Fruit fly (Drosophila melanogaster) whole organism, embryonic: ENCODE data around the gene CG14676.
A peak's percentile ranks its signal among the peaks of the same experiment; 100 is the strongest.

ENCODE experiments used
- Ada2b ChIP-seq: fragments of 200-800 bp; sonication (Bioruptor generic); IDR thresholded peaks from 2 replicates; pipeline ENCODE4 v1.3.6; 2022; ENCODE audit warnings: missing biosample characterization, missing genetic modification characterization
- Atf3 ChIP-seq: fragments of 200-800 bp; sonication (Bioruptor generic); optimal IDR thresholded peaks from 3 replicates; lab custom pipeline; 2016; ENCODE audit warnings: missing biosample characterization, missing genetic modification characterization
- CG13123 ChIP-seq: fragments of 200-800 bp; sonication (Bioruptor generic); optimal IDR thresholded peaks from 2 replicates; lab custom pipeline; 2016; ENCODE audit warnings: missing biosample characterization, missing genetic modification characterization
- CG13424 ChIP-seq: fragments of 200-800 bp; sonication (Bioruptor generic); optimal IDR thresholded peaks from 2 replicates; lab custom pipeline; 2019; ENCODE audit warnings: missing biosample characterization, mild to moderate bottlenecking, missing genetic modification characterization, moderate library complexity
- CG15514 ChIP-seq: fragments of 200-800 bp; sonication (Bioruptor generic); optimal IDR thresholded peaks from 3 replicates; lab custom pipeline; 2017; ENCODE audit warnings: missing biosample characterization, missing genetic modification characterization, mild to moderate bottlenecking, moderate library complexity, missing genetic modification reagents
- CG16863 ChIP-seq: fragments of 200-800 bp; sonication (Bioruptor generic); optimal IDR thresholded peaks from 3 replicates; lab custom pipeline; 2016; ENCODE audit warnings: missing biosample characterization, missing genetic modification characterization
- CG18599 ChIP-seq: fragments of 200-800 bp; sonication (Bioruptor generic); optimal IDR thresholded peaks from 3 replicates; lab custom pipeline; 2017; ENCODE audit warnings: missing biosample characterization, missing genetic modification characterization, mild to moderate bottlenecking, moderate library complexity, missing genetic modification reagents
- CG32772 ChIP-seq: fragments of 200-800 bp; sonication (Bioruptor generic); IDR thresholded peaks from 2 replicates; pipeline ENCODE4 v1.3.6; 2022; ENCODE audit warnings: missing biosample characterization, missing genetic modification characterization
- CG3847 ChIP-seq: fragments of 200-800 bp; sonication (Bioruptor generic); IDR thresholded peaks from 2 replicates; pipeline ENCODE4 v1.3.6; 2022; ENCODE audit warnings: missing biosample characterization, missing genetic modification characterization
- CG43689 ChIP-seq: fragments of 200-800 bp; sonication (Bioruptor generic); IDR thresholded peaks from 2 replicates; pipeline ENCODE4 v1.3.6; 2022; ENCODE audit warnings: missing biosample characterization, missing genetic modification characterization
- CG4424 ChIP-seq: fragments of 200-800 bp; sonication (Bioruptor generic); optimal IDR thresholded peaks from 3 replicates; lab custom pipeline; 2016; ENCODE audit warnings: missing biosample characterization, missing genetic modification characterization
- CG5245 ChIP-seq: fragments of 200-800 bp; sonication (Bioruptor generic); optimal IDR thresholded peaks from 3 replicates; lab custom pipeline; 2016; ENCODE audit warnings: missing biosample characterization, missing genetic modification characterization
- CG6689 ChIP-seq: fragments of 200-800 bp; sonication (Bioruptor generic); IDR thresholded peaks from 2 replicates; pipeline ENCODE4 v1.3.6; 2022; ENCODE audit warnings: missing biosample characterization, missing genetic modification characterization
- CG8478 ChIP-seq: fragments of >200 bp; optimal IDR thresholded peaks from 2 replicates; lab custom pipeline; 2018
- CG8944 ChIP-seq: fragments of 200-800 bp; sonication (Bioruptor generic); optimal IDR thresholded peaks from 3 replicates; lab custom pipeline; 2016; ENCODE audit warnings: missing biosample characterization, missing genetic modification characterization
- CG9727 ChIP-seq: fragments of 200-800 bp; sonication (Bioruptor generic); optimal IDR thresholded peaks from 3 replicates; lab custom pipeline; 2017; ENCODE audit warnings: missing biosample characterization, mild to moderate bottlenecking, missing genetic modification characterization
- CG9876 ChIP-seq: fragments of 200-800 bp; sonication (Bioruptor generic); optimal IDR thresholded peaks from 2 replicates; lab custom pipeline; 2016; ENCODE audit warnings: missing biosample characterization, missing genetic modification characterization
- Ets65A ChIP-seq: fragments of 200-800 bp; sonication (Bioruptor generic); peaks from one replicate; lab custom pipeline; 2016; ENCODE audit warnings: missing biosample characterization, missing genetic modification characterization
- Gug ChIP-seq: fragments of 200-800 bp; sonication (Bioruptor generic); IDR thresholded peaks from 4 replicates; pipeline ENCODE4 v1.3.6; 2022; ENCODE audit warnings: missing biosample characterization, missing genetic modification characterization
- Hmr ChIP-seq: fragments of 200-800 bp; sonication (Bioruptor generic); optimal IDR thresholded peaks from 3 replicates; lab custom pipeline; 2017; ENCODE audit warnings: mild to moderate bottlenecking, missing biosample characterization, missing genetic modification reagents, missing genetic modification characterization
- NC2α ChIP-seq: fragments of 200-800 bp; sonication (Bioruptor generic); optimal IDR thresholded peaks from 2 replicates; lab custom pipeline; 2016; ENCODE audit warnings: missing biosample characterization, missing genetic modification characterization
- Pdp1 ChIP-seq, 2 experiments: fragments of 200-800 bp; sonication (Bioruptor generic); optimal IDR thresholded peaks; 3 replicates each; lab custom pipeline; 2016; ENCODE audit warnings: missing biosample characterization in 2 of 2, missing genetic modification characterization in 2 of 2, mild to moderate bottlenecking in 1 of 2, moderate library complexity in 1 of 2
- Rfx ChIP-seq: fragments of 200-800 bp; sonication (Bioruptor generic); IDR thresholded peaks from 2 replicates; pipeline ENCODE4 v1.3.6; 2022; ENCODE audit warnings: missing biosample characterization, missing genetic modification characterization
- Six4 ChIP-seq: fragments of 200-800 bp; sonication (Bioruptor generic); optimal IDR thresholded peaks from 2 replicates; lab custom pipeline; 2016; ENCODE audit warnings: missing biosample characterization, missing genetic modification characterization
- Xbp1 ChIP-seq: fragments of 200-800 bp; sonication (Bioruptor generic); optimal IDR thresholded peaks from 3 replicates; lab custom pipeline; 2016; ENCODE audit warnings: missing biosample characterization, mild to moderate bottlenecking, missing genetic modification characterization
- ara ChIP-seq: fragments of 200-800 bp; sonication (Bioruptor generic); IDR thresholded peaks from 2 replicates; pipeline ENCODE4 v1.3.6; 2022; ENCODE audit warnings: missing biosample characterization, missing genetic modification characterization
- caup ChIP-seq: fragments of 200-800 bp; sonication (Bioruptor generic); optimal IDR thresholded peaks from 3 replicates; lab custom pipeline; 2017; ENCODE audit warnings: missing biosample characterization, mild to moderate bottlenecking, missing genetic modification characterization, moderate library complexity; ENCODE audit not compliant: severe bottlenecking
- chif ChIP-seq, 2 experiments: fragments of 200-800 bp; sonication (Bioruptor generic); optimal IDR thresholded peaks; 3 replicates each; lab custom pipeline; 2016; ENCODE audit warnings: missing biosample characterization in 2 of 2, missing genetic modification characterization in 2 of 2
- da ChIP-seq: fragments of 200-800 bp; sonication (Bioruptor generic); optimal IDR thresholded peaks from 2 replicates; lab custom pipeline; 2016; ENCODE audit warnings: missing biosample characterization, missing genetic modification characterization
- dmrt99B ChIP-seq: fragments of 200-800 bp; sonication (Bioruptor generic); optimal IDR thresholded peaks from 2 replicates; lab custom pipeline; 2018; ENCODE audit warnings: missing biosample characterization, mild to moderate bottlenecking, missing genetic modification characterization, moderate library complexity
- dysf ChIP-seq: fragments of 200-800 bp; sonication (Bioruptor generic); IDR thresholded peaks from 3 replicates; pipeline ENCODE4 v1.3.6; 2022; ENCODE audit warnings: missing biosample characterization, missing genetic modification characterization
- gfzf ChIP-seq: fragments of 200-800 bp; sonication (Bioruptor generic); optimal IDR thresholded peaks from 2 replicates; lab custom pipeline; 2016; ENCODE audit warnings: missing biosample characterization, mild to moderate bottlenecking, missing genetic modification characterization, moderate library complexity
- ind ChIP-seq: fragments of 200-800 bp; sonication (Bioruptor generic); optimal IDR thresholded peaks from 3 replicates; lab custom pipeline; 2016; ENCODE audit warnings: missing biosample characterization, missing genetic modification characterization
- lmd ChIP-seq: fragments of 200-800 bp; sonication (Bioruptor generic); IDR thresholded peaks from 2 replicates; pipeline ENCODE4 v1.3.6; 2022; ENCODE audit warnings: missing biosample characterization, missing genetic modification characterization
- nmo ChIP-seq: fragments of 200-800 bp; sonication (Bioruptor generic); optimal IDR thresholded peaks from 2 replicates; lab custom pipeline; 2018; ENCODE audit warnings: missing biosample characterization, mild to moderate bottlenecking, missing genetic modification characterization, moderate library complexity
- onecut ChIP-seq: fragments of 200-800 bp; sonication (Bioruptor generic); IDR thresholded peaks from 2 replicates; pipeline ENCODE4 v1.3.6; 2022; ENCODE audit warnings: missing biosample characterization, missing genetic modification characterization
- prd ChIP-seq, 3 experiments: fragments of >200 bp in 2 of 3; fragments of 200-800 bp in 1 of 3; sonication (Bioruptor generic) in 1 of 3; optimal IDR thresholded peaks in 2 of 3; IDR thresholded peaks in 1 of 3; 2 replicates in 2 of 3; 3 replicates in 1 of 3; pipeline versions ENCODE4 v1.3.6 to Lab custom; 2017 to 2022; ENCODE audit warnings: missing biosample characterization in 1 of 3, missing genetic modification characterization in 1 of 3
- ranshi ChIP-seq: fragments of 200-800 bp; sonication (Bioruptor generic); IDR thresholded peaks from 2 replicates; pipeline ENCODE4 v1.3.6; 2022; ENCODE audit warnings: missing biosample characterization, missing genetic modification characterization
- sens ChIP-seq: fragments of 200-800 bp; sonication (Bioruptor generic); peaks from one replicate; lab custom pipeline; 2016; ENCODE audit warnings: missing biosample characterization, missing genetic modification characterization
- slbo ChIP-seq: fragments of 200-800 bp; sonication (Bioruptor generic); IDR thresholded peaks from 2 replicates; pipeline ENCODE4 v1.3.6; 2022; ENCODE audit warnings: missing biosample characterization, missing genetic modification characterization
- sna ChIP-seq: fragments of 200-800 bp; sonication (Bioruptor generic); IDR thresholded peaks from 2 replicates; pipeline ENCODE4 v1.3.6; 2022; ENCODE audit warnings: missing biosample characterization, missing genetic modification characterization; ENCODE audit not compliant: partially characterized antibody
- sr ChIP-seq: fragments of 200-800 bp; sonication (Bioruptor generic); IDR thresholded peaks from 3 replicates; pipeline ENCODE4 v1.3.6; 2022; ENCODE audit warnings: missing biosample characterization, missing genetic modification characterization
- ttk ChIP-seq: fragments of 200-800 bp; sonication (Bioruptor generic); IDR thresholded peaks from 2 replicates; pipeline ENCODE4 v2.1.2; 2022; ENCODE audit warnings: missing biosample characterization, missing genetic modification characterization
- wek ChIP-seq: fragments of 200-800 bp; sonication (Bioruptor generic); optimal IDR thresholded peaks from 3 replicates; lab custom pipeline; 2018; ENCODE audit warnings: missing biosample characterization, mild to moderate bottlenecking, missing genetic modification characterization, moderate library complexity
- zen ChIP-seq: fragments of 200-800 bp; sonication (Bioruptor generic); optimal IDR thresholded peaks from 3 replicates; lab custom pipeline; 2018; ENCODE audit warnings: missing biosample characterization, mild to moderate bottlenecking, missing genetic modification characterization, moderate library complexity
- zfh1 ChIP-seq: fragments of 200-800 bp; sonication (Bioruptor generic); IDR thresholded peaks from 3 replicates; pipeline ENCODE4 v1.3.6; 2022; ENCODE audit warnings: missing biosample characterization, missing genetic modification characterization

The CG14676 gene

dm6 chr3R:5871393-5871792 is 24.4 kb downstream of the CG14676 start (continued):
- TF ChIP-seq caup, result peak; percentile 22
- peak; percentile 11 for TF ChIP-seq CG9727 (GFP tag; lab: Kevin White, UChicago)
- no peak for TF ChIP-seq CG3847 (GFP tag; lab: Robert Waterston, UW)
- peak; percentile 21 for TF ChIP-seq dmrt99B
- no peak for TF ChIP-seq onecut (GFP tag; lab: Robert Waterston, UW)
- TF ChIP-seq ara (GFP tag; lab: Robert Waterston, UW), result peak; percentile 11; the same call in 1 of the 2 replicates
- no peak for TF ChIP-seq CG13123 (GFP tag; lab: Kevin White, UChicago)
- TF ChIP-seq CG32772 (GFP tag; lab: Robert Waterston, UW), result 0 out of 2 replicates have a peak, but pooled peaks have one; percentile 20
- TF ChIP-seq sens (GFP tag; lab: Kevin White, UChicago), result peak; percentile 82
- TF ChIP-seq CG8944 (GFP tag; lab: Kevin White, UChicago), result peak; percentile 1
- TF ChIP-seq zfh1 (GFP tag; lab: Robert Waterston, UW), result 0 out of 3 replicates have a peak, but pooled peaks have one; percentile 13
- TF ChIP-seq sna (GFP tag; lab: Robert Waterston, UW), result no peak
- no peak for TF ChIP-seq CG5245 (GFP tag; lab: Kevin White, UChicago)
- no peak for TF ChIP-seq sr
- peak; percentile 59; the same call in 1 of the 2 replicates for TF ChIP-seq Ada2b (GFP tag; lab: Robert Waterston, UW)
- no peak for TF ChIP-seq ttk (GFP tag; lab: Robert Waterston, UW)
- peak; percentile 42; the same call in 2 of the 3 replicates for TF ChIP-seq dysf (GFP tag; lab: Robert Waterston, UW)
- TF ChIP-seq prd (optimal IDR thresholded peaks at IDR 0.05; lab: Kevin White, UChicago), result no peak
- TF ChIP-seq prd (GFP tag; IDR thresholded peaks at IDR 0.05; lab: Robert Waterston, UW), result peak; percentile 51; the same call in 2 of the 3 replicates
- no peak for TF ChIP-seq NC2α (GFP tag; lab: Kevin White, UChicago)
- peak; percentile 60 for TF ChIP-seq CG18599 (GFP tag; lab: Kevin White, UChicago)
- peak in 1 of 2 experiments; percentile 8 for TF ChIP-seq chif (GFP tag; optimal IDR thresholded peaks at IDR 0.05; lab: Kevin White, UChicago)
- peak; percentile 1 for TF ChIP-seq CG15514 (GFP tag; lab: Kevin White, UChicago)
- peak; percentile 25 for TF ChIP-seq Xbp1 (GFP tag; lab: Kevin White, UChicago)
- TF ChIP-seq lmd (GFP tag; lab: Robert Waterston, UW), result peak; percentile 16; the same call in 1 of the 2 replicates
- no peak for TF ChIP-seq CG43689 (GFP tag; lab: Robert Waterston, UW)
- TF ChIP-seq CG6689 (GFP tag; lab: Robert Waterston, UW), result peak; percentile 38; the same call in 1 of the 2 replicates
- peak; percentile 4 for TF ChIP-seq CG4424
- peak; percentile 45 for TF ChIP-seq slbo (GFP tag; lab: Robert Waterston, UW)
- TF ChIP-seq nmo (GFP tag; lab: Kevin White, UChicago), result peak; percentile 10
- peak; percentile 93 for TF ChIP-seq Ets65A (GFP tag; lab: Kevin White, UChicago)
- peak; percentile 25 for TF ChIP-seq ind (GFP tag; lab: Kevin White, UChicago)
- TF ChIP-seq Rfx (GFP tag; lab: Robert Waterston, UW), result peak; percentile 44; the same call in 1 of the 2 replicates
- TF ChIP-seq Six4, result no peak
- peak; percentile 8 for TF ChIP-seq Hmr (GFP tag; lab: Kevin White, UChicago)
- TF ChIP-seq Gug (GFP tag; lab: Robert Waterston, UW), result 0 out of 4 replicates have a peak, but pooled peaks have one; percentile 6
- peak in 1 of 2 experiments; percentile 14 for TF ChIP-seq Pdp1 (GFP tag; optimal IDR thresholded peaks at IDR 0.05; lab: Kevin White, UChicago)
- TF ChIP-seq da (GFP tag; lab: Kevin White, UChicago), result no peak
- TF ChIP-seq, all 482 proteins: peak for 35

- TF ChIP-seq CG16863 (no peak), gfzf (no peak), wek (GFP tag; lab: Kevin White, UChicago) (no peak), CG8478 (lab: Kevin White, UChicago) (peak; percentile 4), ranshi (GFP tag; lab: Robert Waterston, UW) (no peak), Atf3 (no peak), CG9876 (GFP tag; lab: Kevin White, UChicago) (no peak), CG13424 (tag; lab: Kevin White, UChicago) (no peak), zen (tag; lab: Kevin White, UChicago) (no peak)
- TF ChIP-seq, all 482 proteins: peak for 1
Observed at dm6 chr3R:5877367-5877766, 30.3 kb downstream of the CG14676 start.
